Worm (Caenorhabditis elegans) whole organism, L4/young adult: ENCODE results near the gene eif-3.D.

Experiments
- dao-5 ChIP-seq: sonication (generic microtip); optimal IDR thresholded peaks from 2 replicates; lab custom pipeline; 2016; ENCODE audit warnings: missing genotype, missing genetic modification characterization, moderate library complexity, missing compliant biosample characterization
- him-1 ChIP-seq: sonication (generic microtip); optimal IDR thresholded peaks from 2 replicates; lab custom pipeline; 2016; ENCODE audit warnings: missing genotype, missing genetic modification reagents, missing genetic modification characterization, missing compliant biosample characterization

ce11 chrIII:8983135-8983534 lies 11.8 kb upstream of the eif-3.D start:
- TF ChIP-seq dao-5 = no peak
- TF ChIP-seq him-1 = no peak
